Fruit fly (Drosophila melanogaster): ENCODE measurements around the gene Ilp7.

Gene Ilp7

dm6 chrX:3714020-3714419 is 46.6 kb downstream of the Ilp7 start (continued):
- no peak for TF ChIP-seq Sox102F (GFP tag; optimal IDR thresholded peaks at IDR 0.05)
- no peak for TF ChIP-seq dsx (GFP tag; optimal IDR thresholded peaks at IDR 0.05; ENCODE audit: poor library complexity, severe bottlenecking)
- no peak for TF ChIP-seq Sox15 (GFP tag; optimal IDR thresholded peaks at IDR 0.05)
- no peak for TF ChIP-seq Gug (GFP tag; IDR thresholded peaks at IDR 0.05)
- no peak for TF ChIP-seq CG6792 (GFP tag; optimal IDR thresholded peaks at IDR 0.05)
- TF ChIP-seq Ets96B (tag; optimal IDR thresholded peaks at IDR 0.05) = no peak
- no peak for TF ChIP-seq CG3032 (tag; optimal IDR thresholded peaks at IDR 0.05)
- TF ChIP-seq fd85E (GFP tag; optimal IDR thresholded peaks at IDR 0.05) = no peak
- TF ChIP-seq achi (GFP tag; optimal IDR thresholded peaks at IDR 0.05) = no peak
- peak in 1 of 2 experiments; percentile 31 for TF ChIP-seq salr (GFP tag; optimal IDR thresholded peaks at IDR 0.05)
- no peak for TF ChIP-seq acj6 (GFP tag; optimal IDR thresholded peaks at IDR 0.05)
- TF ChIP-seq fd59A (GFP tag; optimal IDR thresholded peaks at IDR 0.05) = no peak
- no peak for TF ChIP-seq CG9139 (GFP tag; optimal IDR thresholded peaks at IDR 0.05)
- TF ChIP-seq CG6276 (GFP tag; optimal IDR thresholded peaks at IDR 0.05) = peak; percentile 61
- no peak for TF ChIP-seq CG31627 (GFP tag; optimal IDR thresholded peaks at IDR 0.05)
- TF ChIP-seq CG10669 (GFP tag; optimal IDR thresholded peaks at IDR 0.05) = no peak
- TF ChIP-seq CG10631 (GFP tag; optimal IDR thresholded peaks at IDR 0.05) = no peak
- TF ChIP-seq fkh (GFP tag; optimal IDR thresholded peaks at IDR 0.05) = no peak
- TF ChIP-seq CG15336 (GFP tag; IDR thresholded peaks at IDR 0.05) = peak; percentile 75
- TF ChIP-seq Blimp-1 (GFP tag; optimal IDR thresholded peaks at IDR 0.05) = no peak
- no peak for TF ChIP-seq CG8632 (GFP tag; optimal IDR thresholded peaks at IDR 0.05)
- peak; percentile 20; the same call in 1 of the 2 replicates for TF ChIP-seq CG11294 (GFP tag; IDR thresholded peaks at IDR 0.05)
- peak; percentile 77 for TF ChIP-seq Hr4 (GFP tag; optimal IDR thresholded peaks at IDR 0.05)
- TF ChIP-seq Eip75B (GFP tag; optimal IDR thresholded peaks at IDR 0.05) = no peak
- no peak for TF ChIP-seq CG6854 (GFP tag; optimal IDR thresholded peaks at IDR 0.05)
- peak; percentile 67 for TF ChIP-seq eg (GFP tag; IDR thresholded peaks at IDR 0.05)
- TF ChIP-seq CG6808 (GFP tag; optimal IDR thresholded peaks at IDR 0.05) = no peak
- no peak for TF ChIP-seq cyc (GFP tag; optimal IDR thresholded peaks at IDR 0.05)

dm6 chrX:3714994-3715393 is 47.6 kb downstream of the Ilp7 start:
- peak; percentile 2 for TF ChIP-seq OdsH (GFP tag; optimal IDR thresholded peaks at IDR 0.05)
- peak; percentile 34 for TF ChIP-seq CG32006 (GFP tag; optimal IDR thresholded peaks at IDR 0.05)
- TF ChIP-seq svp (GFP tag) = peak; percentile 40
- TF ChIP-seq Eip78C (GFP tag) = peak; percentile 74
- TF ChIP-seq CG15336 (GFP tag; IDR thresholded peaks at IDR 0.05) = 0 out of 2 replicates have a peak, but pooled peaks have one; percentile 7
- TF ChIP-seq pdm3 (GFP tag; optimal IDR thresholded peaks at IDR 0.05) = peak; percentile 23
- TF ChIP-seq eg (GFP tag; IDR thresholded peaks at IDR 0.05) = 0 out of 3 replicates have a peak, but pooled peaks have one; percentile 10
- peak; percentile 27 for TF ChIP-seq Hr4 (GFP tag; optimal IDR thresholded peaks at IDR 0.05)

- TF ChIP-seq Ets96B (tag; optimal IDR thresholded peaks at IDR 0.05) = no peak
- no peak for TF ChIP-seq salr (GFP tag; optimal IDR thresholded peaks at IDR 0.05)
- peak; percentile 33 for TF ChIP-seq CG6276 (GFP tag; optimal IDR thresholded peaks at IDR 0.05)
- peak; percentile 53; the same call in 1 of the 3 replicates for TF ChIP-seq CG8119 (GFP tag; IDR thresholded peaks at IDR 0.05)
- no peak for TF ChIP-seq CG11762 (GFP tag; optimal IDR thresholded peaks at IDR 0.05; ENCODE audit: insufficient read depth)
- no peak for TF ChIP-seq Smox (GFP tag; optimal IDR thresholded peaks at IDR 0.05)
- peak; percentile 13 for TF ChIP-seq Lpt (GFP tag; optimal IDR thresholded peaks at IDR 0.05)
- TF ChIP-seq CG7368 (GFP tag; optimal IDR thresholded peaks at IDR 0.05) = no peak
- no peak for TF ChIP-seq ss (GFP tag; optimal IDR thresholded peaks at IDR 0.05)
- peak; percentile 45; the same call in 1 of the 3 replicates for TF ChIP-seq eg (GFP tag; IDR thresholded peaks at IDR 0.05)
- TF ChIP-seq CG32006 (GFP tag; optimal IDR thresholded peaks at IDR 0.05) = peak; percentile 5
- no peak for TF ChIP-seq Sox15 (GFP tag; optimal IDR thresholded peaks at IDR 0.05)
- no peak for TF ChIP-seq CG6854 (GFP tag; optimal IDR thresholded peaks at IDR 0.05)
- no peak for TF ChIP-seq Hr39 (GFP tag; optimal IDR thresholded peaks at IDR 0.05)
- TF ChIP-seq CG6163 (GFP tag; IDR thresholded peaks at IDR 0.05) = 0 out of 3 replicates have a peak, but pooled peaks have one; percentile 20
- no peak for TF ChIP-seq fd59A (GFP tag; optimal IDR thresholded peaks at IDR 0.05)
- no peak for TF ChIP-seq CG4318 (GFP tag; optimal IDR thresholded peaks at IDR 0.05)
Observed at dm6 chrX:3715616-3716015, 48.2 kb downstream of the Ilp7 start.
